Worm (Caenorhabditis elegans) whole organism, L4 larva: ENCODE data around the gene F36F12.7.

Source experiments
- F10B5.3 ChIP-seq: sonication (generic microtip); optimal IDR thresholded peaks from 2 replicates; lab custom pipeline; 2016; ENCODE audit warnings: mild to moderate bottlenecking, missing genetic modification characterization, missing compliant biosample characterization
- F44E2.7 ChIP-seq: fragments of 200-800 bp; sonication (Bioruptor generic); IDR thresholded peaks from 2 replicates; pipeline ENCODE4 v2.1.2; 2022; ENCODE audit warnings: missing genetic modification characterization, missing compliant biosample characterization
- T26A8.4 ChIP-seq: fragments of 200-800 bp; sonication (Bioruptor generic); IDR thresholded peaks from 2 replicates; pipeline ENCODE4 v1.3.6; 2022; ENCODE audit warnings: missing genetic modification characterization, missing compliant biosample characterization
- ZK546.5 ChIP-seq, 2 experiments: sonication (generic microtip); optimal IDR thresholded peaks; 2 replicates each; lab custom pipeline; 2017; ENCODE audit warnings: missing biosample characterization in 2 of 2, missing genetic modification characterization in 2 of 2
- aly-2 ChIP-seq: sonication (generic microtip); optimal IDR thresholded peaks from 2 replicates; lab custom pipeline; 2018; ENCODE audit warnings: missing biosample characterization, missing genetic modification characterization
- ama-1 ChIP-seq: fragments of 150-350 bp; optimal IDR thresholded peaks from 2 replicates; lab custom pipeline; 2014; ENCODE audit warnings: inconsistent platforms, mixed read lengths
- arid-1 ChIP-seq: fragments of 200-800 bp; sonication (Bioruptor generic); conservative IDR thresholded peaks from 2 replicates; pipeline ENCODE4 v1.3.6; 2022; ENCODE audit warnings: missing genetic modification reagents, missing genetic modification characterization, missing compliant biosample characterization
- attf-4 ChIP-seq: sonication (generic microtip); optimal IDR thresholded peaks from 3 replicates; lab custom pipeline; 2017; ENCODE audit warnings: missing biosample characterization, missing genetic modification characterization
- ceh-32 ChIP-seq: sonication (generic microtip); optimal IDR thresholded peaks from 2 replicates; lab custom pipeline; 2016; ENCODE audit warnings: mild to moderate bottlenecking, missing genetic modification characterization, missing compliant biosample characterization; ENCODE audit not compliant: poor library complexity
- ceh-44 ChIP-seq: fragments of 200-800 bp; sonication (Bioruptor generic); IDR thresholded peaks from 2 replicates; pipeline ENCODE4 v1.3.6; 2022; ENCODE audit warnings: missing genetic modification reagents, missing genetic modification characterization, missing compliant biosample characterization
- ceh-62 ChIP-seq: sonication (generic microtip); optimal IDR thresholded peaks from 2 replicates; lab custom pipeline; 2017; ENCODE audit warnings: missing biosample characterization, missing genetic modification characterization
- ceh-82 ChIP-seq: sonication (generic microtip); optimal IDR thresholded peaks from 2 replicates; lab custom pipeline; 2017; ENCODE audit warnings: missing biosample characterization, missing genetic modification characterization
- ces-1 ChIP-seq: fragments of 150-350 bp; sonication (generic microtip); optimal IDR thresholded peaks from 4 replicates; lab custom pipeline; 2014; ENCODE audit warnings: missing biosample characterization, missing genetic modification reagents, missing genetic modification characterization
- ctbp-1 ChIP-seq: fragments of 200-800 bp; sonication (Bioruptor generic); IDR thresholded peaks from 2 replicates; pipeline ENCODE4 v1.3.6; 2022; ENCODE audit warnings: missing genetic modification reagents, missing genetic modification characterization, missing compliant biosample characterization
- daf-19 ChIP-seq: fragments of 200-800 bp; sonication (Bioruptor generic); conservative IDR thresholded peaks from 2 replicates; pipeline ENCODE4 v1.3.6; 2022; ENCODE audit warnings: missing genetic modification characterization, missing compliant biosample characterization
- dmd-6 ChIP-seq: fragments of 200-800 bp; sonication (Bioruptor generic); IDR thresholded peaks from 2 replicates; pipeline ENCODE4 v1.3.6; 2022; ENCODE audit warnings: missing genetic modification reagents, missing genetic modification characterization, missing compliant biosample characterization
- dpl-1 ChIP-seq: fragments of 150-350 bp; optimal IDR thresholded peaks from 2 replicates; lab custom pipeline; 2014; ENCODE audit warnings: missing biosample characterization, missing genetic modification reagents, missing genetic modification characterization
- duxl-1 ChIP-seq: sonication (generic microtip); optimal IDR thresholded peaks from 2 replicates; lab custom pipeline; 2016; ENCODE audit warnings: mild to moderate bottlenecking, missing genetic modification characterization, moderate library complexity, missing compliant biosample characterization; ENCODE audit not compliant: poor library complexity
- dve-1 ChIP-seq: sonication (generic microtip); optimal IDR thresholded peaks from 2 replicates; lab custom pipeline; 2017; ENCODE audit warnings: antibody characterized with exemption, mild to moderate bottlenecking, missing genetic modification characterization, missing compliant biosample characterization; ENCODE audit not compliant: insufficient read depth
- egl-27 ChIP-seq: sonication (generic microtip); optimal IDR thresholded peaks from 3 replicates; lab custom pipeline; 2017; ENCODE audit warnings: missing biosample characterization, missing genetic modification reagents, missing genetic modification characterization
- fkh-10 ChIP-seq: fragments of 150-350 bp; optimal IDR thresholded peaks from 2 replicates; lab custom pipeline; 2014; ENCODE audit warnings: missing biosample characterization, missing genetic modification reagents, missing genetic modification characterization
- gei-8 ChIP-seq: fragments of 200-800 bp; sonication (Bioruptor generic); optimal IDR thresholded peaks from 2 replicates; lab custom pipeline; 2018; ENCODE audit warnings: mild to moderate bottlenecking, missing genetic modification characterization, missing compliant biosample characterization
- hif-1 ChIP-seq, 2 experiments: sonication (generic microtip); optimal IDR thresholded peaks; 2 replicates each; lab custom pipeline; 2016 to 2017; ENCODE audit warnings: missing compliant biosample characterization in 2 of 2, missing genetic modification characterization in 2 of 2, missing genetic modification reagents in 2 of 2, missing genotype in 2 of 2, mild to moderate bottlenecking in 1 of 2
- lin-15B ChIP-seq: fragments of 150-350 bp; sonication (generic microtip); optimal IDR thresholded peaks from 3 replicates; lab custom pipeline; 2014; ENCODE audit warnings: missing biosample characterization, missing genetic modification characterization
- lin-39 ChIP-seq: fragments of 150-350 bp; optimal IDR thresholded peaks from 2 replicates; lab custom pipeline; 2014; ENCODE audit warnings: missing biosample characterization, missing genetic modification reagents, missing genetic modification characterization
- lsy-2 ChIP-seq, 2 experiments: fragments of 150-350 bp in 1 of 2; sonication (generic microtip) in 1 of 2; optimal IDR thresholded peaks; 2 replicates each; lab custom pipeline; 2014 to 2017; ENCODE audit warnings: missing biosample characterization in 2 of 2, missing genetic modification characterization in 2 of 2
- madf-5 ChIP-seq, 2 experiments: fragments of 200-800 bp; sonication (Bioruptor generic); IDR thresholded peaks; 2 replicates each; pipeline ENCODE4 v1.3.6; 2022; ENCODE audit warnings: missing compliant biosample characterization in 2 of 2, missing genetic modification characterization in 2 of 2
- madf-9 ChIP-seq: fragments of 200-800 bp; sonication (Bioruptor generic); conservative IDR thresholded peaks from 2 replicates; pipeline ENCODE4 v1.3.6; 2022; ENCODE audit warnings: missing genetic modification reagents, missing genetic modification characterization, missing compliant biosample characterization
- mdl-1 ChIP-seq, 2 experiments: fragments of 150-350 bp in 1 of 2; sonication (generic microtip) in 1 of 2; optimal IDR thresholded peaks; 2 replicates each; lab custom pipeline; 2014 to 2017; ENCODE audit warnings: missing biosample characterization in 2 of 2, missing genetic modification characterization in 2 of 2
- mdt-29 ChIP-seq: fragments of 200-800 bp; sonication (Bioruptor generic); IDR thresholded peaks from 2 replicates; pipeline ENCODE4 v1.3.6; 2022; ENCODE audit warnings: missing genetic modification reagents, missing genetic modification characterization, missing compliant biosample characterization
- mep-1 ChIP-seq: fragments of 150-350 bp; sonication (generic microtip); optimal IDR thresholded peaks from 3 replicates; lab custom pipeline; 2014; ENCODE audit warnings: missing biosample characterization, missing genetic modification characterization
- mes-2 ChIP-seq: sonication (generic microtip); optimal IDR thresholded peaks from 2 replicates; lab custom pipeline; 2016; ENCODE audit warnings: missing genotype, mild to moderate bottlenecking, missing genetic modification characterization, missing compliant biosample characterization; ENCODE audit not compliant: poor library complexity, severe bottlenecking
- mxl-2 ChIP-seq: fragments of 200-800 bp; sonication (Bioruptor generic); conservative IDR thresholded peaks from 2 replicates; pipeline ENCODE4 v1.3.6; 2022; ENCODE audit warnings: missing genetic modification reagents, missing genetic modification characterization, missing compliant biosample characterization
- nhr-10 ChIP-seq: fragments of 150-350 bp; optimal IDR thresholded peaks from 2 replicates; lab custom pipeline; 2014; ENCODE audit warnings: missing biosample characterization, missing genetic modification characterization
- nhr-237 ChIP-seq: sonication (generic microtip); optimal IDR thresholded peaks from 2 replicates; lab custom pipeline; 2017; ENCODE audit warnings: missing biosample characterization, missing genetic modification characterization
- nhr-28 ChIP-seq: fragments of 150-350 bp; optimal IDR thresholded peaks from 2 replicates; lab custom pipeline; 2014; ENCODE audit warnings: missing biosample characterization, missing genetic modification characterization
- nhr-41 ChIP-seq: fragments of 200-800 bp; sonication (Bioruptor generic); IDR thresholded peaks from 2 replicates; pipeline ENCODE4 v1.3.6; 2022; ENCODE audit warnings: missing genetic modification reagents, missing genetic modification characterization, missing compliant biosample characterization
- nhr-48 ChIP-seq: sonication (generic microtip); optimal IDR thresholded peaks from 2 replicates; lab custom pipeline; 2016; ENCODE audit warnings: mild to moderate bottlenecking, missing genetic modification characterization, missing compliant biosample characterization
- nhr-6 ChIP-seq: fragments of 150-350 bp; optimal IDR thresholded peaks from 2 replicates; lab custom pipeline; 2014; ENCODE audit warnings: missing biosample characterization, missing genetic modification characterization
- nhr-76 ChIP-seq: fragments of 150-350 bp; optimal IDR thresholded peaks from 2 replicates; lab custom pipeline; 2014; ENCODE audit warnings: missing biosample characterization, missing genetic modification characterization
- nhr-77 ChIP-seq: fragments of 150-350 bp; optimal IDR thresholded peaks from 2 replicates; lab custom pipeline; 2014; ENCODE audit warnings: missing biosample characterization, missing genetic modification characterization
- sdz-12 ChIP-seq: fragments of 200-800 bp; sonication (Bioruptor generic); optimal IDR thresholded peaks from 2 replicates; lab custom pipeline; 2018; ENCODE audit warnings: mild to moderate bottlenecking, missing genetic modification characterization, missing compliant biosample characterization
- skn-1 ChIP-seq: fragments of 150-350 bp; optimal IDR thresholded peaks from 2 replicates; lab custom pipeline; 2014; ENCODE audit warnings: missing biosample characterization, missing genetic modification characterization
- snpc-1.2 ChIP-seq: fragments of 200-800 bp; sonication (Bioruptor generic); IDR thresholded peaks from 2 replicates; pipeline ENCODE4 v1.3.6; 2022; ENCODE audit warnings: missing genetic modification reagents, missing genetic modification characterization, missing compliant biosample characterization
- snpc-4 ChIP-seq: fragments of 150-350 bp; optimal IDR thresholded peaks from 2 replicates; lab custom pipeline; 2014; ENCODE audit warnings: missing biosample characterization, missing genetic modification characterization
- unc-62 ChIP-seq, 3 experiments: fragments of 150-350 bp in 1 of 3; sonication (generic microtip); optimal IDR thresholded peaks in 2 of 3; peaks in 1 of 3; 1 replicate in 1 of 3; 2 replicates in 2 of 3; lab custom pipeline; 2014 to 2017; ENCODE audit warnings: missing biosample characterization in 3 of 3, missing genetic modification characterization in 3 of 3, missing genetic modification reagents in 3 of 3, missing genotype in 1 of 3
- vab-7 ChIP-seq: fragments of 200-800 bp; sonication (Bioruptor generic); IDR thresholded peaks from 2 replicates; pipeline ENCODE4 v1.3.6; 2022; ENCODE audit warnings: missing genetic modification reagents, missing genetic modification characterization, missing compliant biosample characterization
- zag-1 ChIP-seq: fragments of 150-350 bp; optimal IDR thresholded peaks from 2 replicates; lab custom pipeline; 2014; ENCODE audit warnings: missing biosample characterization, missing genetic modification characterization
- zfp-2 ChIP-seq: sonication (generic microtip); optimal IDR thresholded peaks from 2 replicates; lab custom pipeline; 2016; ENCODE audit warnings: mild to moderate bottlenecking, missing genetic modification characterization, missing compliant biosample characterization
- zfp-3 ChIP-seq: fragments of 200-800 bp; sonication (Bioruptor generic); conservative IDR thresholded peaks from 2 replicates; pipeline ENCODE4 v1.3.6; 2022; ENCODE audit warnings: missing genetic modification reagents, missing genetic modification characterization, missing compliant biosample characterization
- zip-2 ChIP-seq: fragments of 150-350 bp; optimal IDR thresholded peaks from 2 replicates; lab custom pipeline; 2014; ENCODE audit warnings: missing biosample characterization, missing genetic modification characterization

Gene F36F12.7

DNA sequence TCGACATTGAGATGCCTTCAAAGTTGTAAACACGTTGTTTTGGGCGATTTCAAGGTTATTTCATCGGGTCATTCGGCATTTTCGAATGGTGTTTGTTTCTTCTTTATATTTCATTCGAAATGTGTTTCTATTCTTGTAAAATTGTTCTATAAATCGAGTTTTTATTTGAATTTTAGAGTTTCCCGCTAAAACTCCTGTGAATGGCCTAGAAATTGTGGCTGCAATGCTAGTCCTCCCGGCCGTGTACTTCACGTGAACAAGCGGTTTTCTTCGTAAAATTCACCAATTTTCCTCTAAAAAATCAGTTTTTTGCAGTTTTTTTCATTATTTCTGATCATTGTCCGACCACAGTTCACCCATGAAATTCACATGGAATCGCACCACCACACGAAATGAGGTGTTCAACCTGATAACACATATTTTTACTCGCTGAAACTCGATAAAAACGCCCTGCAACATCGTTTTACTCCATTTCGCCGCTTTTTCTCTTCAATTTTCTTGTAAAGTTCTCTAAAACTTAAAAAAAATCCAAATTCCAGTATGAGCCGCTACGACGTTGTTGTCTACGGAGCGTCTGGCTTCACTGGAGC is 28.0 kb downstream of the F36F12.7 start, which contains the start of gene ldp-1 (continued):
- TF ChIP-seq ceh-44 (GFP tag; lab: Robert Waterston, UW): no peak
- peak; percentile 56; the same call in 1 of the 2 replicates for TF ChIP-seq T26A8.4 (GFP tag; lab: Robert Waterston, UW)
- no peak for TF ChIP-seq mdl-1 (tag; optimal IDR thresholded peaks at IDR 0.05; lab: Kevin White, UChicago)
- TF ChIP-seq ZK546.5 (tag; optimal IDR thresholded peaks at IDR 0.05; lab: Kevin White, UChicago): no peak
- TF ChIP-seq dmd-6 (GFP tag; lab: Robert Waterston, UW): peak; percentile 48
- no peak for TF ChIP-seq ceh-32
- no peak for TF ChIP-seq F44E2.7 (GFP tag; lab: Robert Waterston, UW)
- TF ChIP-seq snpc-1.2 (GFP tag; lab: Robert Waterston, UW): no peak
- no peak for TF ChIP-seq F10B5.3 (tag; lab: Kevin White, UChicago)
- TF ChIP-seq nhr-28 (tag; lab: Kevin White, UChicago): peak; percentile 7
- no peak for TF ChIP-seq ctbp-1
- no peak for TF ChIP-seq ama-1 (lab: Kevin White, UChicago)
- TF ChIP-seq zfp-3 (GFP tag; lab: Robert Waterston, UW): 0 out of 2 replicates have a peak, but pooled peaks have one; percentile 25
- peak; percentile 94 for TF ChIP-seq dpl-1
- TF ChIP-seq nhr-76 (tag; lab: Kevin White, UChicago): no peak
- TF ChIP-seq madf-9 (GFP tag; lab: Robert Waterston, UW): 0 out of 2 replicates have a peak, but pooled peaks have one; percentile 26
- no peak for TF ChIP-seq lin-15B (tag; lab: Kevin White, UChicago)
- TF ChIP-seq arid-1: no peak
- peak; percentile 58 for TF ChIP-seq duxl-1 (tag; lab: Kevin White, UChicago)
- TF ChIP-seq nhr-77 (tag; lab: Kevin White, UChicago): no peak
- TF ChIP-seq lsy-2 (tag; optimal IDR thresholded peaks at IDR 0.05; lab: Kevin White, UChicago): peak in 1 of 2 experiments; percentile 73
- TF ChIP-seq fkh-10 (GFP tag; lab: Kevin White, UChicago): no peak
- no peak for TF ChIP-seq madf-5 (GFP tag; IDR thresholded peaks at IDR 0.05; lab: Robert Waterston, UW)
- TF ChIP-seq nhr-6 (tag; lab: Kevin White, UChicago): no peak
- no peak for TF ChIP-seq mxl-2 (GFP tag; lab: Robert Waterston, UW)
- TF ChIP-seq daf-19 (GFP tag; lab: Robert Waterston, UW): no peak
- TF ChIP-seq aly-2 (tag; lab: Kevin White, UChicago): no peak
- TF ChIP-seq nhr-10 (tag; lab: Kevin White, UChicago): no peak
- no peak for TF ChIP-seq sdz-12 (GFP tag; lab: Kevin White, UChicago)
- no peak for TF ChIP-seq gei-8
- TF ChIP-seq ces-1 (GFP tag; lab: Kevin White, UChicago): no peak
- TF ChIP-seq hif-1 (tag; optimal IDR thresholded peaks at IDR 0.05; lab: Kevin White, UChicago): peak in 1 of 2 experiments; percentile 78
- TF ChIP-seq ceh-82 (tag; lab: Kevin White, UChicago): no peak
- no peak for TF ChIP-seq attf-4 (tag; lab: Kevin White, UChicago)
- TF ChIP-seq nhr-237 (tag; lab: Kevin White, UChicago): no peak
- TF ChIP-seq snpc-4 (tag; lab: Kevin White, UChicago): no peak
- TF ChIP-seq ceh-62 (tag; lab: Kevin White, UChicago): no peak
- TF ChIP-seq mdt-29 (GFP tag; lab: Robert Waterston, UW): no peak
- no peak for TF ChIP-seq skn-1 (tag; lab: Kevin White, UChicago)
- TF ChIP-seq nhr-48 (tag; lab: Kevin White, UChicago): no peak
- no peak for TF ChIP-seq lin-39 (tag; lab: Kevin White, UChicago)
- TF ChIP-seq mep-1 (tag; lab: Kevin White, UChicago): peak; percentile 10
- peak; percentile 20 for TF ChIP-seq dve-1 (tag; lab: Kevin White, UChicago)
- peak in 1 of 2 experiments; percentile 88 for TF ChIP-seq unc-62 (GFP tag; optimal IDR thresholded peaks at IDR 0.05 in 1 of 2; lab: Kevin White, UChicago)
- TF ChIP-seq unc-62 (tag; optimal IDR thresholded peaks at IDR 0.05; lab: Kevin White, UChicago): no peak
- no peak for TF ChIP-seq zfp-2 (tag; lab: Kevin White, UChicago)
- TF ChIP-seq mes-2 (tag; lab: Kevin White, UChicago): peak; percentile 97
- TF ChIP-seq zag-1 (tag; lab: Kevin White, UChicago): no peak
- TF ChIP-seq nhr-41: no peak
- no peak for TF ChIP-seq vab-7
- no peak for TF ChIP-seq egl-27 (tag; lab: Kevin White, UChicago)
- no peak for TF ChIP-seq zip-2 (tag; lab: Kevin White, UChicago)
